Fruit fly (Drosophila melanogaster) whole organism, pupa: ENCODE data around the gene CG32248.

Experiments
- CG10348 ChIP-seq: fragments of 200-800 bp; sonication (Bioruptor generic); IDR thresholded peaks from 2 replicates; pipeline ENCODE4 v1.3.6; 2022; ENCODE audit warnings: missing biosample characterization, missing genetic modification characterization
- CG12605 ChIP-seq: fragments of 200-800 bp; sonication (Bioruptor generic); IDR thresholded peaks from 2 replicates; pipeline ENCODE4 v1.3.6; 2022; ENCODE audit warnings: missing biosample characterization, missing genetic modification characterization
- CG13204 ChIP-seq: fragments of 200-800 bp; sonication (Bioruptor generic); optimal IDR thresholded peaks from 2 replicates; lab custom pipeline; 2018; ENCODE audit warnings: missing biosample characterization, mild to moderate bottlenecking, missing genetic modification characterization, moderate library complexity
- CG14655 ChIP-seq: fragments of 200-800 bp; sonication (Bioruptor generic); optimal IDR thresholded peaks from 3 replicates; lab custom pipeline; 2017; ENCODE audit warnings: mild to moderate bottlenecking, missing biosample characterization, missing genetic modification reagents, missing genetic modification characterization
- CG15710 ChIP-seq: fragments of 200-800 bp; sonication (Bioruptor generic); optimal IDR thresholded peaks from 2 replicates; lab custom pipeline; 2018; ENCODE audit warnings: missing biosample characterization, mild to moderate bottlenecking, missing genetic modification characterization, moderate library complexity
- CG17806 ChIP-seq: fragments of 200-800 bp; sonication (Bioruptor generic); optimal IDR thresholded peaks from 2 replicates; lab custom pipeline; 2018; ENCODE audit warnings: missing biosample characterization, mild to moderate bottlenecking, missing genetic modification characterization, moderate library complexity
- CG32121 ChIP-seq: fragments of 200-800 bp; sonication (Bioruptor generic); IDR thresholded peaks from 2 replicates; pipeline ENCODE4 v1.3.6; 2022; ENCODE audit warnings: missing biosample characterization, missing genetic modification characterization
- CG34367 ChIP-seq: fragments of 200-800 bp; sonication (Bioruptor generic); optimal IDR thresholded peaks from 2 replicates; lab custom pipeline; 2018; ENCODE audit warnings: missing biosample characterization, mild to moderate bottlenecking, missing genetic modification characterization
- CG4496 ChIP-seq: fragments of 200-800 bp; sonication (Bioruptor generic); IDR thresholded peaks from 3 replicates; pipeline ENCODE4 v1.3.6; 2022; ENCODE audit warnings: missing biosample characterization, missing genetic modification characterization
- CG8159 ChIP-seq: fragments of 200-800 bp; sonication (Bioruptor generic); optimal IDR thresholded peaks from 3 replicates; lab custom pipeline; 2018; ENCODE audit warnings: missing biosample characterization, mild to moderate bottlenecking, missing genetic modification characterization, moderate library complexity
- CG8301 ChIP-seq: fragments of 200-800 bp; sonication (Bioruptor generic); optimal IDR thresholded peaks from 2 replicates; lab custom pipeline; 2018; ENCODE audit warnings: missing biosample characterization, mild to moderate bottlenecking, missing genetic modification characterization
- CG9948 ChIP-seq: fragments of 200-800 bp; sonication (Bioruptor generic); optimal IDR thresholded peaks from 2 replicates; lab custom pipeline; 2018; ENCODE audit warnings: missing biosample characterization, mild to moderate bottlenecking, missing genetic modification characterization, moderate library complexity
- D1 ChIP-seq: fragments of 200-800 bp; sonication (Bioruptor generic); optimal IDR thresholded peaks from 2 replicates; lab custom pipeline; 2018; ENCODE audit warnings: missing biosample characterization, mild to moderate bottlenecking, missing genetic modification characterization, moderate library complexity
- EcR ChIP-seq: fragments of 200-800 bp; sonication (Bioruptor generic); optimal IDR thresholded peaks from 3 replicates; lab custom pipeline; 2019; ENCODE audit warnings: missing biosample characterization, missing genetic modification characterization, mild to moderate bottlenecking, moderate library complexity, missing genetic modification reagents
- Ets98B ChIP-seq: fragments of 200-800 bp; sonication (Bioruptor generic); IDR thresholded peaks from 2 replicates; pipeline ENCODE4 v1.3.6; 2022; ENCODE audit warnings: missing biosample characterization, missing genetic modification characterization
- Pif1A ChIP-seq: fragments of 200-800 bp; sonication (Bioruptor generic); optimal IDR thresholded peaks from 3 replicates; lab custom pipeline; 2016; ENCODE audit warnings: missing biosample characterization, missing genetic modification characterization
- Pif1B ChIP-seq: fragments of 200-800 bp; sonication (Bioruptor generic); optimal IDR thresholded peaks from 3 replicates; lab custom pipeline; 2016; ENCODE audit warnings: missing biosample characterization, missing genetic modification characterization
- Snoo ChIP-seq: fragments of 200-800 bp; sonication (Bioruptor generic); optimal IDR thresholded peaks from 3 replicates; lab custom pipeline; 2017; ENCODE audit warnings: missing biosample characterization, mild to moderate bottlenecking, missing genetic modification characterization, inconsistent platforms
- fd96Ca ChIP-seq: fragments of 200-800 bp; sonication (Bioruptor generic); IDR thresholded peaks from 3 replicates; pipeline ENCODE4 v1.3.6; 2022; ENCODE audit warnings: missing biosample characterization, missing genetic modification characterization
- gl ChIP-seq: fragments of 200-800 bp; sonication (Bioruptor generic); optimal IDR thresholded peaks from 2 replicates; lab custom pipeline; 2018; ENCODE audit warnings: missing biosample characterization, mild to moderate bottlenecking, missing genetic modification characterization
- rn ChIP-seq: fragments of 200-800 bp; sonication (Bioruptor generic); IDR thresholded peaks from 2 replicates; pipeline ENCODE4 v1.3.6; 2022; ENCODE audit warnings: missing biosample characterization, missing genetic modification characterization

The CG32248 gene

DNA sequence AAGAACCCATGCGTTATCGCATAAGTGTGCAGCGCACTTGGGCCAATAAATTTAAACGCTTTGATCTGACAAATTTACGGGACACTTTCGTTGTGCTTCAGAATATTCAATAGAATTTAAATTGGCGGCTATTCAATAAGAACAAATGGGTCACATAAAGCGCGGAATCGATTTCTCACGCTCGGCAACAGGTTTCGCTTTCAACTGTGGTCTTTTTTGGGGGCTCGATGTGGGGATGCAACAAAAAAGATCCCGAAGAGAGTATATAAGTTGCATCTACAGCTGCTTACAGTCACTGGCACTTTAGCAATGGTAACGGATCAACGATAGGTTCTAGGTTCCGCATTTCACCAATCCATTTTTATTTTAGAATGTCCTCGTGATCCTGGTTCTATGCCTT is 1.2 kb downstream of the CG32248 start, which contains the start of gene CG11349:
Gene CG11349 (plus strand): TSS at position 301 of the 400 bp plus-strand sequence.
- TF ChIP-seq Ets98B (no peak), Pif1A (GFP tag; lab: Kevin White, UChicago) (no peak), CG34367 (tag; lab: Kevin White, UChicago) (no peak), Pif1B (GFP tag; lab: Kevin White, UChicago) (no peak), CG13204 (GFP tag; lab: Kevin White, UChicago) (no peak), CG14655 (no peak), CG17806 (tag; lab: Kevin White, UChicago) (no peak), D1 (tag; lab: Kevin White, UChicago) (no peak)
- TF ChIP-seq, all 21 proteins: peak for 0

DNA sequence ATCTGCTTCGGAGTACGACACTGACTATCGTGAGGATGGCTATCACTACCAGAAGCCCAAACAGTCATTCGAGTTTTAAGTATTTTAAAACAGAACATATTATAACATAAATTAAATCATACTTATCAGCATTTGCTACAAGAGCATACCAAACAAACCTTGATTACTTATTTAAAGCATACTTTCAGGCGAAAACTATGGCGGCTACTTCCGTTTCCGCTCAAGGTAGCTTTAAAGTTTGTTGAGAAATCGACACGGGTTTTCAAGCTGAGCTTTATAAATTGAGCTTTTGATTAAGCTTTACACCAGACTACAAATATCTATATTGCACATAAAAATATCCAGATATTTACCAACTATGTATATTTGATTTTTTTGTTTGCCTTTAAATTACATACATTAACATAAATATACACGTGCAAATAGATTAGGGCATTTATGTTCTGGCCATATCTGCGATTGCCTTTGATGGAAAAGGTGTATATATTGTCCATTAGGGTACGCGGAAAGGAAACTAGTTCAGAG is 3.5 kb downstream of the CG32248 start:
- TF ChIP-seq Pif1A (GFP tag; lab: Kevin White, UChicago) (peak; percentile 66), CG8301 (tag; lab: Kevin White, UChicago) (peak; percentile 24), CG34367 (tag; lab: Kevin White, UChicago) (peak; percentile 43), Snoo (tag; lab: Kevin White, UChicago) (no peak), Pif1B (GFP tag; lab: Kevin White, UChicago) (peak; percentile 13), CG12605 (peak; percentile 20; the same call in 1 of the 2 replicates), CG4496 (peak; percentile 96), CG10348 (GFP tag; lab: Robert Waterston, UW) (no peak), fd96Ca (GFP tag; lab: Robert Waterston, UW) (0 out of 3 replicates have a peak, but pooled peaks have one; percentile 35), Ets98B (peak; percentile 61), CG8159 (peak; percentile 20), CG17806 (tag; lab: Kevin White, UChicago) (no peak), CG14655 (peak; percentile 25), CG13204 (GFP tag; lab: Kevin White, UChicago) (no peak)

DNA sequence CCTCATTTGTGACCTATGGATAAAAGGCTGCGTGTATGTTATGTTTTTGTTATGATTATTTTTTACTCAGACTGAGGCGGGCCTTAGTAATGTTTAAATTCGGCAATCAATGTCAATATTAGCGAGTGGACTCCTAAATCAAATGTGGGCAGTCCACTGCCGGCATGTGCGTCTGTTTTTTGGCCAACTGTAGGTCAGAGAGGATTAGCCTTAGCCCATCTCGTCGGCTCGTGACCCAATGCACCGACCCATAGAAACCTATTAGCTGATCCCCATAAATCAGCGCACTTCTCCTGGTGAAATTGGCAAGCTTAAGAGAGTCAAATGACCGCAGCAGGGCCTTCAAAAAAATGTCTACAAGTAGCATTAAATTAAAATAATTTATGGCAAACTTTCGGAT is 4.2 kb downstream of the CG32248 start:
- TF ChIP-seq Pif1A (GFP tag; lab: Kevin White, UChicago) (no peak), EcR (GFP tag; lab: Kevin White, UChicago) (no peak), CG17806 (tag; lab: Kevin White, UChicago) (no peak)

DNA sequence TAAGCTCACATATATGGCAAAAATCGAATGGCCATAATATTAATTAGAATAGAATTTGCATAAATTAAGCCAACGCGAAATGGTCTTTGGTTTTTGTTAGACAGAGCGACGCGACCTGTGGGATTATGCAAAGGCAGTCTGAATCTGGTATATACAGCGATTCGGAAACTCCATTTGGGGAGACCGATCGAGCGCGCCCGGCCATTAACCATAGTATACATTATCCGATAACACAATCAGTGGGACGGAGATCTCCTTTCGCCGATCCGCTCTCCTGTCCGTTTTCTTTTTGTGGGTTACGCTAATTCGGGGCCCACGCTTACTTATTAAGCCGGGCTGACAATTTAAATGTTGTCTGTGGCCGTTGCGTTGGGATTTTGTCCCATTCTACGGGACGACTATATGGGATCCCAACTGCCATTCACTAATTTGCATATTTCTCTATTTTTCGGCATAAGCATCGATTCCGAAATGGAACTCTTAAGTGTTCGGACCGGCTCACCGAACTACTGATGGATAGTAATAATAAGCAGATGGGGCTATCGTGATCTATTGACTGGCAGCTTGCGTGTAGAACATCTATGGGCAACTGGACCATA is 6.2 kb downstream of the CG32248 start:
- TF ChIP-seq CG17806 (tag; lab: Kevin White, UChicago) (no peak), CG8159 (no peak), CG9948 (tag; lab: Kevin White, UChicago) (no peak), Pif1A (GFP tag; lab: Kevin White, UChicago) (no peak), CG14655 (no peak), CG15710 (no peak), CG13204 (GFP tag; lab: Kevin White, UChicago) (no peak), CG12605 (no peak), CG32121 (no peak), EcR (GFP tag; lab: Kevin White, UChicago) (no peak), Ets98B (no peak), gl (tag; lab: Kevin White, UChicago) (no peak), CG10348 (GFP tag; lab: Robert Waterston, UW) (no peak)
- TF ChIP-seq, all 21 proteins: peak for 0

DNA sequence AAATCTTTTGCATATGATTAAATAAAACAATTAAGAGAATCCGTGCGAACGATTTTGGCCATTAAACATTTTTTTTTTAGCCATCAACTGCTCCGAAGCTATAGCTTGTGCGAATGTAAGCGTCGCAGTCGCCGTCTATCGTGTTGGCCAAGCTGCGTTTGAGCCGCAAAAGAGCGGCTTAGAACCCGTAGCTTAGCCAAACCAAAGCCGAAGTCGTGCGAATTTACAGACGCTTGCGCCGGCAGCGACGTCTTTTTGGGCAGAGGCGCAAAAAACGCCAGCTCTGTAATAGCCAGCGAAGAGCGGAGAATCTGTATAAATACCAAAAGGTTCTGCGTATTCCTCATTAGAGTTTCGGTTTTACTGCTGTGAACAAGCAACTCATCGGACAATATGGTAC is 8.4 kb downstream of the CG32248 start, which contains the start of gene CG7465:
Gene CG7465 (plus strand): TSS at position 346 of the 400 bp plus-strand sequence.
- TF ChIP-seq Pif1B (GFP tag; lab: Kevin White, UChicago) (no peak), CG4496 (no peak), Ets98B (no peak), CG15710 (no peak), CG14655 (no peak)
- TF ChIP-seq, all 21 proteins: peak for 0

DNA sequence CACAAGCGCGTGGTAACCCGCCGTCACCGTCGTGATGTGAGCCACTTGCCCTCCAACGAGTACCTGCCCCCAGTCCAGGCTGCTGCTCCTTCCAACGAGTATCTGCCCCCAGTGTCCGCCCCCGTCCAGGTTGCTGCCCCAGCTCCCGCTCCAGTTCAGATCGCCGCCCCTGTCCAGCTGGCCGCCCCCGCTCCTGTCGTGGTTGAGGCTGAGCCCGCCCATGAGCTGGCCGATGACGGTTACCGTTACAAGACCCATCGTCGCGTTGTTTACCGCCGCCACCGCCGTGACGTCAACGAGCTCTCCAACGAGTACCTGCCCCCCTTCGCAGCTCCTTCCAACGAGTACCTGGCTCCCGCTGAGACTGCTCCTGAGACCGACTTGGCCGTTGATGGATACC is 9.2 kb downstream of the CG32248 start:
- TF ChIP-seq CG4496 (0 out of 3 replicates have a peak, but pooled peaks have one; percentile 13), CG8159 (no peak), fd96Ca (GFP tag; lab: Robert Waterston, UW) (peak; percentile 52; the same call in 1 of the 3 replicates)

DNA sequence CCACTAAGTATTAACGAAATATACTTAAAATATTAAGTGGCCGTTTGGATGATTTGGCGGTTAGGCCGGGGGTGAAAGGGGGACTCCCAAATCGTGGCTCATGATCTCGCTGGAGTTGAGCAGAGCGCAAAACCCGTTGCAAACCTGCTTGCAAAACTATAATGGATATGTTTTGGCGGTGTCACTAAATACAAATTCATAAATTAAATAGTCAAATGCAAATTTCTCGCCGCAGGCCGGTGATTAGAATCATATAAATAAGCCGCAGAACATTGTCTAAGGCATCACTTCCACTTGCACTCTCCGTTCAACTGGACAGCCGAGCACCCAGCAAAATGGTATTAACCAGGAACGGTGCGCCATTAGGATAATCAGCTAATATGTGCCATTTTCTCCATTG is 11.0 kb downstream of the CG32248 start, which contains the start of gene CG11350:
Gene CG11350 (plus strand): TSS at position 301 of the 400 bp plus-strand sequence.
- no peak for TF ChIP-seq CG13204 (GFP tag; lab: Kevin White, UChicago)
- no peak for TF ChIP-seq CG32121
- no peak for TF ChIP-seq CG12605
- TF ChIP-seq EcR (GFP tag; lab: Kevin White, UChicago) = no peak
- no peak for TF ChIP-seq CG15710
- TF ChIP-seq Ets98B = no peak
- no peak for TF ChIP-seq CG17806 (tag; lab: Kevin White, UChicago)
- no peak for TF ChIP-seq CG9948 (tag; lab: Kevin White, UChicago)
- TF ChIP-seq CG14655 = no peak
- no peak for TF ChIP-seq CG10348 (GFP tag; lab: Robert Waterston, UW)
- no peak for TF ChIP-seq rn (GFP tag; lab: Robert Waterston, UW)
- no peak for TF ChIP-seq CG4496
